Fruit fly (Drosophila melanogaster) whole organism, embryonic: Measurements from ENCODE around the gene bin.

ENCODE experiments used
- BEAF-32 ChIP-seq: fragments of 200-800 bp; sonication (Bioruptor generic); optimal IDR thresholded peaks from 3 replicates; lab custom pipeline; 2017; ENCODE audit warnings: missing biosample characterization, missing genetic modification characterization, mild to moderate bottlenecking, moderate library complexity, missing genetic modification reagents
- CG10267 ChIP-seq: fragments of 200-800 bp; sonication (Bioruptor generic); optimal IDR thresholded peaks from 2 replicates; lab custom pipeline; 2018; ENCODE audit warnings: missing biosample characterization, mild to moderate bottlenecking, missing genetic modification characterization, moderate library complexity
- CG12155 ChIP-seq: fragments of 200-800 bp; sonication (Bioruptor generic); optimal IDR thresholded peaks from 3 replicates; lab custom pipeline; 2016; ENCODE audit warnings: missing biosample characterization, missing genetic modification characterization
- CG12391 ChIP-seq: fragments of 200-800 bp; sonication (Bioruptor generic); optimal IDR thresholded peaks from 3 replicates; lab custom pipeline; 2018; ENCODE audit warnings: missing biosample characterization, mild to moderate bottlenecking, missing genetic modification characterization, moderate library complexity
- CG12659 ChIP-seq: fragments of 200-800 bp; sonication (Bioruptor generic); optimal IDR thresholded peaks from 3 replicates; lab custom pipeline; 2017; ENCODE audit warnings: mild to moderate bottlenecking, missing biosample characterization, missing genetic modification reagents, missing genetic modification characterization
- CG13287 ChIP-seq: fragments of 200-800 bp; sonication (Bioruptor generic); IDR thresholded peaks from 2 replicates; pipeline ENCODE4 v1.3.6; 2022; ENCODE audit warnings: missing biosample characterization, missing genetic modification characterization; ENCODE audit not compliant: partially characterized antibody
- CG14710 ChIP-seq: fragments of 200-800 bp; sonication (Bioruptor generic); optimal IDR thresholded peaks from 3 replicates; lab custom pipeline; 2019; ENCODE audit warnings: missing biosample characterization, mild to moderate bottlenecking, missing genetic modification characterization, moderate library complexity
- CG1529 ChIP-seq: fragments of 200-800 bp; sonication (Bioruptor generic); optimal IDR thresholded peaks from 3 replicates; lab custom pipeline; 2018; ENCODE audit warnings: missing biosample characterization, missing genetic modification characterization
- CG17359 ChIP-seq: fragments of 200-800 bp; sonication (Bioruptor generic); optimal IDR thresholded peaks from 3 replicates; lab custom pipeline; 2018; ENCODE audit warnings: missing biosample characterization, mild to moderate bottlenecking, missing genetic modification characterization, moderate library complexity
- CG2116 ChIP-seq: fragments of 200-800 bp; sonication (Bioruptor generic); optimal IDR thresholded peaks from 3 replicates; lab custom pipeline; 2018; ENCODE audit warnings: missing biosample characterization, mild to moderate bottlenecking, missing genetic modification characterization
- CG31441 ChIP-seq: fragments of 200-800 bp; sonication (Bioruptor generic); IDR thresholded peaks from 2 replicates; pipeline ENCODE4 v1.3.6; 2022; ENCODE audit warnings: missing biosample characterization, missing genetic modification characterization
- CG34224 ChIP-seq: fragments of 200-800 bp; sonication (Bioruptor generic); IDR thresholded peaks from 3 replicates; pipeline ENCODE4 v1.3.6; 2022; ENCODE audit warnings: missing biosample characterization, missing genetic modification characterization; ENCODE audit not compliant: partially characterized antibody
- CG34422 ChIP-seq: fragments of 200-800 bp; sonication (Bioruptor generic); IDR thresholded peaks from 3 replicates; pipeline ENCODE4 v1.3.6; 2022; ENCODE audit warnings: missing biosample characterization, missing genetic modification characterization
- CG4617 ChIP-seq: fragments of 200-800 bp; sonication (Bioruptor generic); optimal IDR thresholded peaks from 3 replicates; lab custom pipeline; 2016; ENCODE audit warnings: missing biosample characterization, missing genetic modification characterization, borderline replicate concordance
- CG9797 ChIP-seq: fragments of 200-800 bp; sonication (Bioruptor generic); optimal IDR thresholded peaks from 3 replicates; lab custom pipeline; 2018; ENCODE audit warnings: missing biosample characterization, mild to moderate bottlenecking, missing genetic modification characterization
- D19A ChIP-seq: fragments of 200-800 bp; optimal IDR thresholded peaks from 3 replicates; lab custom pipeline; 2019; ENCODE audit warnings: missing biosample characterization, mild to moderate bottlenecking, missing genetic modification characterization, moderate library complexity
- Dbx ChIP-seq: fragments of 200-800 bp; sonication (Bioruptor generic); IDR thresholded peaks from 3 replicates; pipeline ENCODE4 v1.3.6; 2022; ENCODE audit warnings: missing biosample characterization, missing genetic modification characterization
- Dp ChIP-seq: fragments of 200-800 bp; sonication (Bioruptor generic); optimal IDR thresholded peaks from 2 replicates; lab custom pipeline; 2018; ENCODE audit warnings: missing biosample characterization, mild to moderate bottlenecking, missing genetic modification characterization, moderate library complexity
- Elba2 ChIP-seq: fragments of 200-800 bp; sonication (Bioruptor generic); optimal IDR thresholded peaks from 3 replicates; lab custom pipeline; 2016; ENCODE audit warnings: missing biosample characterization, missing genetic modification characterization
- Fer2 ChIP-seq: fragments of 200-800 bp; sonication (Bioruptor generic); optimal IDR thresholded peaks from 2 replicates; lab custom pipeline; 2018; ENCODE audit warnings: missing biosample characterization, mild to moderate bottlenecking, missing genetic modification characterization, moderate library complexity
- Lhr ChIP-seq: fragments of 200-800 bp; sonication (Bioruptor generic); optimal IDR thresholded peaks from 3 replicates; lab custom pipeline; 2017; ENCODE audit warnings: mild to moderate bottlenecking, missing biosample characterization, missing genetic modification reagents, missing genetic modification characterization
- MBD-R2 ChIP-seq: fragments of 200-800 bp; sonication (Bioruptor generic); IDR thresholded peaks from 2 replicates; pipeline ENCODE4 v1.3.6; 2022; ENCODE audit warnings: missing biosample characterization, missing genetic modification characterization
- MESR4 ChIP-seq: fragments of 200-800 bp; sonication (Bioruptor generic); optimal IDR thresholded peaks from 2 replicates; lab custom pipeline; 2018; ENCODE audit warnings: missing biosample characterization, mild to moderate bottlenecking, missing genetic modification characterization, moderate library complexity
- Med ChIP-seq: fragments of 200-800 bp; sonication (Bioruptor generic); peaks from one replicate; lab custom pipeline; 2016; ENCODE audit warnings: missing biosample characterization, missing genetic modification characterization, mild to moderate bottlenecking, inconsistent platforms, moderate library complexity
- Nf-YC ChIP-seq: fragments of 200-800 bp; optimal IDR thresholded peaks from 3 replicates; lab custom pipeline; 2019; ENCODE audit warnings: missing biosample characterization, mild to moderate bottlenecking, missing genetic modification characterization, moderate library complexity
- Pdp1 ChIP-seq, 2 experiments: fragments of 200-800 bp; sonication (Bioruptor generic); optimal IDR thresholded peaks; 3 replicates each; lab custom pipeline; 2016; ENCODE audit warnings: missing biosample characterization in 2 of 2, missing genetic modification characterization in 2 of 2, mild to moderate bottlenecking in 1 of 2, moderate library complexity in 1 of 2
- YL-1 ChIP-seq: fragments of 200-800 bp; sonication (Bioruptor generic); optimal IDR thresholded peaks from 3 replicates; lab custom pipeline; 2017; ENCODE audit warnings: missing biosample characterization, mild to moderate bottlenecking, missing genetic modification characterization
- ab ChIP-seq: fragments of 200-800 bp; sonication (Bioruptor generic); optimal IDR thresholded peaks from 2 replicates; lab custom pipeline; 2016; ENCODE audit warnings: missing biosample characterization, missing genetic modification characterization
- al ChIP-seq: fragments of 200-800 bp; sonication (Bioruptor generic); IDR thresholded peaks from 2 replicates; pipeline ENCODE4 v1.3.6; 2022; ENCODE audit warnings: missing biosample characterization, missing genetic modification characterization
- ase ChIP-seq: fragments of 200-800 bp; sonication (Bioruptor generic); IDR thresholded peaks from 3 replicates; pipeline ENCODE4 v1.3.6; 2022; ENCODE audit warnings: missing biosample characterization, missing genetic modification characterization
- bbx ChIP-seq: fragments of 200-800 bp; sonication (Bioruptor generic); IDR thresholded peaks from 2 replicates; pipeline ENCODE4 v1.3.6; 2022; ENCODE audit warnings: missing biosample characterization, missing genetic modification characterization; ENCODE audit not compliant: partially characterized antibody
- crp ChIP-seq, 2 experiments: fragments of 200-800 bp; sonication (Bioruptor generic); optimal IDR thresholded peaks; 2 replicates in 1 of 2; 3 replicates in 1 of 2; lab custom pipeline; 2017; ENCODE audit warnings: missing biosample characterization in 2 of 2, missing genetic modification characterization in 2 of 2, mild to moderate bottlenecking in 1 of 2, moderate library complexity in 1 of 2
- gfzf ChIP-seq: fragments of 200-800 bp; sonication (Bioruptor generic); optimal IDR thresholded peaks from 2 replicates; lab custom pipeline; 2016; ENCODE audit warnings: missing biosample characterization, mild to moderate bottlenecking, missing genetic modification characterization, moderate library complexity
- grn ChIP-seq: fragments of 200-800 bp; sonication (Bioruptor generic); optimal IDR thresholded peaks from 3 replicates; lab custom pipeline; 2017; ENCODE audit warnings: missing biosample characterization, missing genetic modification characterization
- gsb-n ChIP-seq: fragments of 200-800 bp; sonication (Bioruptor generic); optimal IDR thresholded peaks from 3 replicates; lab custom pipeline; 2018; ENCODE audit warnings: missing biosample characterization, mild to moderate bottlenecking, missing genetic modification characterization
- gt ChIP-seq: fragments of 200-800 bp; sonication (Bioruptor generic); IDR thresholded peaks from 2 replicates; pipeline ENCODE4 v1.3.6; 2022; ENCODE audit warnings: missing biosample characterization, missing genetic modification characterization
- insv ChIP-seq, 2 experiments: fragments of 200-800 bp; sonication (Bioruptor generic); optimal IDR thresholded peaks; 3 replicates each; lab custom pipeline; 2016 to 2018; ENCODE audit warnings: missing biosample characterization in 2 of 2, missing genetic modification characterization in 2 of 2
- jigr1 ChIP-seq: fragments of 200-800 bp; sonication (Bioruptor generic); IDR thresholded peaks from 3 replicates; pipeline ENCODE4 v1.3.6; 2022; ENCODE audit warnings: missing biosample characterization, missing genetic modification characterization
- nerfin-1 ChIP-seq: fragments of 200-800 bp; sonication (Bioruptor generic); optimal IDR thresholded peaks from 3 replicates; lab custom pipeline; 2019; ENCODE audit warnings: missing biosample characterization, mild to moderate bottlenecking, missing genetic modification characterization, moderate library complexity
- nmo ChIP-seq: fragments of 200-800 bp; sonication (Bioruptor generic); optimal IDR thresholded peaks from 2 replicates; lab custom pipeline; 2018; ENCODE audit warnings: missing biosample characterization, mild to moderate bottlenecking, missing genetic modification characterization, moderate library complexity
- pzg ChIP-seq: fragments of 200-800 bp; sonication (Bioruptor generic); optimal IDR thresholded peaks from 3 replicates; lab custom pipeline; 2018; ENCODE audit warnings: missing biosample characterization, mild to moderate bottlenecking, missing genetic modification characterization, moderate library complexity
- sens ChIP-seq: fragments of 200-800 bp; sonication (Bioruptor generic); peaks from one replicate; lab custom pipeline; 2016; ENCODE audit warnings: missing biosample characterization, missing genetic modification characterization
- seq ChIP-seq: fragments of 200-800 bp; sonication (Bioruptor generic); IDR thresholded peaks from 2 replicates; pipeline ENCODE4 v1.3.6; 2022; ENCODE audit warnings: missing biosample characterization, missing genetic modification characterization
- stc ChIP-seq: fragments of 200-800 bp; sonication (Bioruptor generic); IDR thresholded peaks from 2 replicates; pipeline ENCODE4 v1.3.6; 2022; ENCODE audit warnings: missing biosample characterization, missing genetic modification characterization
- stwl ChIP-seq: fragments of 200-800 bp; sonication (Bioruptor generic); optimal IDR thresholded peaks from 3 replicates; lab custom pipeline; 2018; ENCODE audit warnings: missing biosample characterization, mild to moderate bottlenecking, missing genetic modification characterization, moderate library complexity
- trem ChIP-seq: fragments of 200-800 bp; optimal IDR thresholded peaks from 3 replicates; lab custom pipeline; 2019; ENCODE audit warnings: missing biosample characterization, mild to moderate bottlenecking, missing genetic modification characterization, moderate library complexity

Gene bin

DNA sequence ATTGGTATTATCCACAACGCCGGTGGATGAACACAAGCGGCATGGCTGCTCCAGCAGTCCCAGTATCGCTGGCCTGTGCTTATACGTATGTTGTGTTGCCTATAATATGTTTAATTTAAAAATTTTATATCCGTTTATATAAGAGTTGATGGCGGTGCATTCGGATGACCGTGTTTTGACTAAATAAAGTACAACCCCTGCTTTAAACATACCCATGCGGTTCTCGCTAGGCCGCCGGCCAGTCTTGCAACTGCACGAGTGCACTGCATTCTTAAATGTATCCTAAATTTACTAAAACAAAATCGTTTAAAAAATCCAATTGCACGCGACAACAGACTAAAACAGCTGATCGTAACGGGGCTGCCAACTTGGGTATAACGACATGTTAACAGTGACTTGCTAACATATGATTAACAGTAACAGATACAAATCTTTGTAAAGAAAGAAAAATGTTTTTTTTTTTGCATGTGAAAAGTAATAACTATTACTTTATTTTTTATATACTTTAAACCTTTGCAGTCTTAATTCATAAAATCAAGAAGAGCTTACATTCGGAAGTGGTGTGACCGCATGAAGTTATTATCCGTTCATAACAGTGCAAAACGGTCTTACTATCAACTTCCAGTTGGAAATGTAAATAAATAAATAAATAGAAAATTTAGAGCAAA lies 32.5 kb upstream of the bin start, which contains the start of the genes Uqcc1 and Surf1:
Gene Uqcc1, minus strand, starts transcription at position 356 of the 668 bp plus-strand sequence.
Gene Surf1, plus strand, starts transcription at position 594 of the 668 bp plus-strand sequence.
- peak; percentile 56 for TF ChIP-seq CG17359 (tag; lab: Kevin White, UChicago)
- TF ChIP-seq gsb-n (tag; lab: Kevin White, UChicago), result no peak
- no peak for TF ChIP-seq Lhr (GFP tag; lab: Kevin White, UChicago)
- no peak for TF ChIP-seq CG12155 (GFP tag; lab: Kevin White, UChicago)
- TF ChIP-seq CG14710 (tag; lab: Kevin White, UChicago), result peak; percentile 53
- no peak for TF ChIP-seq Fer2 (tag; lab: Kevin White, UChicago)
- no peak for TF ChIP-seq ab (GFP tag; lab: Kevin White, UChicago)
- TF ChIP-seq CG13287 (GFP tag; lab: Robert Waterston, UW), result peak; percentile 18; the same call in 1 of the 2 replicates
- TF ChIP-seq Elba2 (GFP tag; lab: Kevin White, UChicago), result peak; percentile 42
- TF ChIP-seq Pdp1 (GFP tag; optimal IDR thresholded peaks at IDR 0.05; lab: Kevin White, UChicago), result peak in 1 of 2 experiments; percentile 79
- TF ChIP-seq nmo (GFP tag; lab: Kevin White, UChicago), result peak; percentile 1
- peak; percentile 3 for TF ChIP-seq CG12391 (tag; lab: Kevin White, UChicago)
- no peak for TF ChIP-seq al (GFP tag; lab: Robert Waterston, UW)
- TF ChIP-seq bbx, result peak; percentile 68
- TF ChIP-seq YL-1 (GFP tag; lab: Kevin White, UChicago), result peak; percentile 45
- TF ChIP-seq gt (GFP tag; lab: Robert Waterston, UW), result no peak
- peak; percentile 13; the same call in 1 of the 3 replicates for TF ChIP-seq CG34422 (GFP tag; lab: Robert Waterston, UW)
- peak; percentile 98 for TF ChIP-seq trem (tag; lab: Kevin White, UChicago)
- TF ChIP-seq Med (GFP tag; lab: Kevin White, UChicago), result peak; percentile 0
- peak; percentile 43 for TF ChIP-seq CG10267 (tag; lab: Kevin White, UChicago)
- peak; percentile 49 for TF ChIP-seq stwl
- no peak for TF ChIP-seq CG1529 (GFP tag; lab: Kevin White, UChicago)
- peak; percentile 19 for TF ChIP-seq Nf-YC (tag; lab: Kevin White, UChicago)
- no peak for TF ChIP-seq nerfin-1 (tag; lab: Kevin White, UChicago)
- TF ChIP-seq BEAF-32, result peak; percentile 1
- peak; percentile 52; the same call in 1 of the 2 replicates for TF ChIP-seq MBD-R2 (GFP tag; lab: Robert Waterston, UW)
- 0 out of 2 replicates have a peak, but pooled peaks have one; percentile 21 for TF ChIP-seq CG31441
- TF ChIP-seq Dp (GFP tag; lab: Kevin White, UChicago), result peak; percentile 3
- peak; percentile 57 for TF ChIP-seq sens (GFP tag; lab: Kevin White, UChicago)
- peak; percentile 57 to 90 for TF ChIP-seq crp (GFP tag; optimal IDR thresholded peaks at IDR 0.05; lab: Kevin White, UChicago)
- no peak for TF ChIP-seq seq (GFP tag; lab: Robert Waterston, UW)
- TF ChIP-seq D19A (tag; lab: Kevin White, UChicago), result no peak
- TF ChIP-seq gfzf (GFP tag; lab: Kevin White, UChicago), result peak; percentile 50
- peak; percentile 25 for TF ChIP-seq grn
- peak; percentile 35 for TF ChIP-seq pzg (GFP tag; lab: Kevin White, UChicago)
- no peak for TF ChIP-seq Dbx (GFP tag; lab: Robert Waterston, UW)
- TF ChIP-seq CG4617 (GFP tag; lab: Kevin White, UChicago), result peak; percentile 27
- TF ChIP-seq CG2116 (GFP tag; lab: Kevin White, UChicago), result peak; percentile 19
- TF ChIP-seq CG34224 (GFP tag; lab: Robert Waterston, UW), result 0 out of 3 replicates have a peak, but pooled peaks have one; percentile 19
- TF ChIP-seq ase (GFP tag; lab: Robert Waterston, UW), result no peak
- no peak for TF ChIP-seq jigr1 (GFP tag; lab: Robert Waterston, UW)
- peak; percentile 51 for TF ChIP-seq MESR4 (GFP tag; lab: Kevin White, UChicago)
- peak; percentile 1 for TF ChIP-seq CG12659 (GFP tag; lab: Kevin White, UChicago)
- TF ChIP-seq insv (GFP tag; optimal IDR thresholded peaks at IDR 0.05; lab: Kevin White, UChicago), result peak in 1 of 2 experiments; percentile 94
- no peak for TF ChIP-seq stc (GFP tag; lab: Robert Waterston, UW)
- TF ChIP-seq CG9797 (GFP tag; lab: Kevin White, UChicago), result peak; percentile 62
- TF ChIP-seq, all 482 proteins: peak for 31
